Fruit fly (Drosophila melanogaster): ENCODE results near the gene CG33939.

CG33939 gene

DNA sequence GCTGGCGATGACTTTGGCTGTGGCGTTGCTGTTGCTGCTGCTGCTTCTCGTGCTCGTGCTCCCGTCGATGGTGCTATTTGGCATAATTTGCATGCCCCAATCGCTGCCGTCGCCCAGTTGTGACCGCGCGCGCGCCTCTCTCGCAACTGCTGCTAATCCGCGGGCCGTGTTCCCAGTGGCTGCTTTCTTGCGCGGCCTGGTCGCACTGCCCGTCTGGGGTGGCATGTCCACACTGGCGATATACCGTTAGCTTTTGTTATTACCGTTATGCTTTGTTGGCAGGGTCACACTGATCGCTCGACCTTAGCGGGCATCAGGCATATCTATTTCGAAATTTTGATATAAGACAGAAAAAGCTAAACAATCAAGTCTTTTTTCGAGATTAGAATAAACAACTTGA lies 26.9 kb upstream of the CG33939 start, which contains the start of gene CG7990:
Gene CG7990, minus strand, starts transcription at position 350 of the 400 bp plus-strand sequence.
- TF ChIP-seq sage (GFP tag; optimal IDR thresholded peaks at IDR 0.05) (no peak), CrebA (GFP tag; optimal IDR thresholded peaks at IDR 0.05; ENCODE audit: borderline replicate concordance) (no peak), dl (GFP tag; optimal IDR thresholded peaks at IDR 0.05; ENCODE audit: insufficient read depth in 1 of 2, partially characterized antibody in 2 of 2) (no peak), Sp1 (GFP tag; optimal IDR thresholded peaks at IDR 0.05) (no peak), jim (GFP tag; optimal IDR thresholded peaks at IDR 0.05) (no peak), usp (GFP tag; optimal IDR thresholded peaks at IDR 0.05) (no peak), lola (GFP tag; optimal IDR thresholded peaks at IDR 0.05) (no peak), rgr (GFP tag; optimal IDR thresholded peaks at IDR 0.05) (no peak), foxo (GFP tag; optimal IDR thresholded peaks at IDR 0.05) (no peak)

DNA sequence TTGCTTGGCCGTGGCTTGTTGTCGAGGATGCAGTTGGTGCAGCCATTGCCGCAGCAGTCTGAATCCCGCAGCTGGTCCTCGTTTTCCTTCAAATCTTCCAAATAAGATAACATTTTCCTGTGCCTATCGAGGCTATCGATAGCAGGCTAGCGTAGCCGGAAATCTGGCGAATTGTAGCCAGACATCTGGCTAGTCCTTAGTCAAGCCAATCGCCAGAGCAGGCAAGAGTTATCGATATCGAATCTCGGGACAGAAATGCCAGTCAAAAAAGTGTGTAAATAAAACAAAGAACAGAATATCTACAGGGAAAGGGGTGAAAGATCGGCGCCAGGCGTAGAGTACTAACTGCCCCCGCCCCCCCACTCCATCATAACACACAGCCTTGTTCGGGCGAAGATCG lies 18.6 kb upstream of the CG33939 start, which contains the start of the genes CG7914 and CG14194:
Gene CG7914, minus strand, starts transcription at position 113 of the 400 bp plus-strand sequence.
Gene CG14194, plus strand, starts transcription at position 220 of the 400 bp plus-strand sequence.
- TF ChIP-seq dl (GFP tag; optimal IDR thresholded peaks at IDR 0.05; ENCODE audit: insufficient read depth in 1 of 2, partially characterized antibody in 2 of 2) (no peak), Myc (optimal IDR thresholded peaks at IDR 0.05) (peak; percentile 69), HLH106 (tag; optimal IDR thresholded peaks at IDR 0.05) (peak; percentile 12)

DNA sequence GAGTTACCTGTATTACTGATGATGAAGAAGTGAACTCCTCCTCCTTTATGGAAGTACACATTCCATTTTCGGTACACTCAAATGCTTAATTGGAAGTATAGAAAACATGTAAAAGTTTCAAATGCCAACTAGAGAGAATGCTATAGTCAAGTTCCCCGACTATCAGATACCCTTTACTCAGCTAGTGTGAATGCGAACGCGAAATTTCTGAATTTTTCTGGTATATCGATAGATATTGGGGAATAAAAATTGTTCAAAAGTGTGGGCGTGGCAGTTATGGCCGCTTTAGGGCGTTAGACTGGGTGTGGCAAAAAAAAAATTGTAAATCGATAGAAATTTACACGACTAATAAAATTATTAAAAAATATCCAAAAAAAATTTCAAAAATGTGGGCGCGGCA lies 16.9 kb upstream of the CG33939 start:
- TF ChIP-seq Dfd (GFP tag; optimal IDR thresholded peaks at IDR 0.05) (peak; percentile 7), lola (GFP tag; optimal IDR thresholded peaks at IDR 0.05) (no peak)

- no peak for TF ChIP-seq HLH106 (tag; optimal IDR thresholded peaks at IDR 0.05)
- no peak for TF ChIP-seq Mio (GFP tag; optimal IDR thresholded peaks at IDR 0.05)
- TF ChIP-seq Hr78 (GFP tag; optimal IDR thresholded peaks at IDR 0.05), result no peak
- TF ChIP-seq CrebA (GFP tag; optimal IDR thresholded peaks at IDR 0.05; ENCODE audit: borderline replicate concordance), result no peak
- TF ChIP-seq OdsH (GFP tag; optimal IDR thresholded peaks at IDR 0.05), result no peak
- no peak for TF ChIP-seq lola (GFP tag; optimal IDR thresholded peaks at IDR 0.05)
- TF ChIP-seq jim (GFP tag; optimal IDR thresholded peaks at IDR 0.05), result no peak
- TF ChIP-seq Abd-B (GFP tag; optimal IDR thresholded peaks at IDR 0.05), result no peak
- no peak for TF ChIP-seq Rel (GFP tag; optimal IDR thresholded peaks at IDR 0.05)
- TF ChIP-seq Rel (tag; optimal IDR thresholded peaks at IDR 0.05), result no peak
- no peak for TF ChIP-seq ey (GFP tag; optimal IDR thresholded peaks at IDR 0.05)
- TF ChIP-seq foxo (GFP tag; optimal IDR thresholded peaks at IDR 0.05), result no peak
- TF ChIP-seq br (GFP tag; optimal IDR thresholded peaks at IDR 0.05), result no peak
Measured at dm6 chrX:19191050-19191449, 16.4 kb upstream of the CG33939 start.

- TF ChIP-seq Dfd (GFP tag; optimal IDR thresholded peaks at IDR 0.05) (no peak), fru (GFP tag; optimal IDR thresholded peaks at IDR 0.05) (no peak)
Measured at dm6 chrX:19189903-19190302, 15.2 kb upstream of the CG33939 start, which contains the start of gene HP1D3csd. Gene HP1D3csd, plus strand, starts transcription at chrX:19190214.

- no peak for TF ChIP-seq dmrt93B (GFP tag; optimal IDR thresholded peaks at IDR 0.05)
- TF ChIP-seq Rel (GFP tag; optimal IDR thresholded peaks at IDR 0.05), result peak; percentile 31
- peak; percentile 98 for TF ChIP-seq Rel (tag; optimal IDR thresholded peaks at IDR 0.05)
- TF ChIP-seq br (GFP tag; optimal IDR thresholded peaks at IDR 0.05), result peak; percentile 83
- TF ChIP-seq ey (GFP tag; optimal IDR thresholded peaks at IDR 0.05), result peak; percentile 90
- TF ChIP-seq HLH106 (tag; optimal IDR thresholded peaks at IDR 0.05), result peak; percentile 69
- no peak for TF ChIP-seq Hr83 (GFP tag; optimal IDR thresholded peaks at IDR 0.05; ENCODE audit: poor library complexity, severe bottlenecking)
- no peak for TF ChIP-seq Vsx2 (GFP tag; optimal IDR thresholded peaks at IDR 0.05; ENCODE audit: partially characterized antibody)
- TF ChIP-seq GATAd (GFP tag; optimal IDR thresholded peaks at IDR 0.05), result no peak
- no peak for TF ChIP-seq tai (GFP tag; optimal IDR thresholded peaks at IDR 0.05)
- peak; percentile 8 for TF ChIP-seq sv (GFP tag; optimal IDR thresholded peaks at IDR 0.05)
- TF ChIP-seq OdsH (GFP tag; optimal IDR thresholded peaks at IDR 0.05), result peak; percentile 75
- TF ChIP-seq woc (GFP tag; optimal IDR thresholded peaks at IDR 0.05), result peak; percentile 60
- TF ChIP-seq lola (GFP tag; optimal IDR thresholded peaks at IDR 0.05), result no peak
- TF ChIP-seq Jra (GFP tag; optimal IDR thresholded peaks at IDR 0.05), result peak; percentile 65
- TF ChIP-seq Hr78 (GFP tag; optimal IDR thresholded peaks at IDR 0.05), result no peak
- TF ChIP-seq foxo (GFP tag; optimal IDR thresholded peaks at IDR 0.05), result peak; percentile 9 to 86
- TF ChIP-seq fru (GFP tag; optimal IDR thresholded peaks at IDR 0.05), result peak; percentile 87
- TF ChIP-seq rgr (GFP tag; optimal IDR thresholded peaks at IDR 0.05), result peak; percentile 82
- peak; percentile 41 for TF ChIP-seq Mio (GFP tag; optimal IDR thresholded peaks at IDR 0.05)
- no peak for TF ChIP-seq usp (GFP tag; optimal IDR thresholded peaks at IDR 0.05)
- no peak for TF ChIP-seq sage (GFP tag; optimal IDR thresholded peaks at IDR 0.05)
- TF ChIP-seq h (GFP tag; optimal IDR thresholded peaks at IDR 0.05), result peak; percentile 71
- TF ChIP-seq Hnf4 (GFP tag; optimal IDR thresholded peaks at IDR 0.05), result peak; percentile 77
- TF ChIP-seq brk (GFP tag; optimal IDR thresholded peaks at IDR 0.05), result no peak
- no peak for TF ChIP-seq Dfd (GFP tag; optimal IDR thresholded peaks at IDR 0.05)
- TF ChIP-seq pan (optimal IDR thresholded peaks at IDR 0.05), result no peak
- peak; percentile 67 for TF ChIP-seq Sp1 (GFP tag; optimal IDR thresholded peaks at IDR 0.05)
- peak; percentile 16 for TF ChIP-seq Dif (GFP tag; optimal IDR thresholded peaks at IDR 0.05; ENCODE audit: partially characterized antibody)
- TF ChIP-seq psq (GFP tag; optimal IDR thresholded peaks at IDR 0.05), result peak; percentile 66
Measured at dm6 chrX:19187624-19188085, 13.0 kb upstream of the CG33939 start, which contains the start of gene Mec2. Gene Mec2, plus strand, starts transcription at chrX:19188035.
